Worm (Caenorhabditis elegans): Measurements from ENCODE around the gene hlh-12.

ce11 chrIV:8463716-8464115, 15.5 kb downstream of the hlh-12 start, which contains the start of gene str-176:
- no peak for TF ChIP-seq nhr-21 (tag; optimal IDR thresholded peaks at IDR 0.05)
- TF ChIP-seq mdl-1 (tag; optimal IDR thresholded peaks at IDR 0.05) = no peak
- TF ChIP-seq fos-1 (tag; optimal IDR thresholded peaks at IDR 0.05) = no peak
- no peak for TF ChIP-seq aly-2 (tag; optimal IDR thresholded peaks at IDR 0.05)
- TF ChIP-seq sem-4 (tag; optimal IDR thresholded peaks at IDR 0.05) = no peak
- TF ChIP-seq nhr-237 (tag; optimal IDR thresholded peaks at IDR 0.05) = no peak
- no peak for TF ChIP-seq elt-1 (tag; optimal IDR thresholded peaks at IDR 0.05)
- no peak for TF ChIP-seq egl-27 (tag; optimal IDR thresholded peaks at IDR 0.05)
- TF ChIP-seq lsy-2 (tag; optimal IDR thresholded peaks at IDR 0.05) = no peak

All from whole organism, L2 larva.